Fruit fly (Drosophila melanogaster) whole organism, embryonic: ENCODE results near the gene Pa1.

Experiments used
- Asciz ChIP-seq: fragments of 200-800 bp; sonication (Bioruptor generic); optimal IDR thresholded peaks from 2 replicates; lab custom pipeline; 2017; ENCODE audit warnings: missing biosample characterization, mild to moderate bottlenecking, missing genetic modification characterization, missing genetic modification reagents
- Awh ChIP-seq: fragments of 200-800 bp; sonication (Bioruptor generic); IDR thresholded peaks from 2 replicates; pipeline ENCODE4, ENCODE4 v1.3.6; 2022; ENCODE audit warnings: missing biosample characterization, missing genetic modification characterization
- Bgb ChIP-seq: fragments of 200-800 bp; sonication (Bioruptor generic); IDR thresholded peaks from 2 replicates; pipeline ENCODE4 v1.3.6; 2022; ENCODE audit warnings: missing biosample characterization, missing genetic modification characterization; ENCODE audit not compliant: partially characterized antibody
- BtbVII ChIP-seq: fragments of 200-800 bp; sonication (Bioruptor generic); optimal IDR thresholded peaks from 3 replicates; lab custom pipeline; 2017; ENCODE audit warnings: missing biosample characterization, mild to moderate bottlenecking, missing genetic modification characterization
- CG10267 ChIP-seq: fragments of 200-800 bp; sonication (Bioruptor generic); optimal IDR thresholded peaks from 2 replicates; lab custom pipeline; 2018; ENCODE audit warnings: missing biosample characterization, mild to moderate bottlenecking, missing genetic modification characterization, moderate library complexity
- CG11456 ChIP-seq: fragments of 200-800 bp; sonication (Bioruptor generic); IDR thresholded peaks from 3 replicates; pipeline ENCODE4 v1.3.6; 2022; ENCODE audit warnings: missing biosample characterization, missing genetic modification characterization
- CG11695 ChIP-seq: fragments of 200-800 bp; sonication (Bioruptor generic); IDR thresholded peaks from 3 replicates; pipeline ENCODE4 v1.3.6; 2022; ENCODE audit warnings: missing biosample characterization, missing genetic modification characterization
- CG12236 ChIP-seq: fragments of 200-800 bp; sonication (Bioruptor generic); optimal IDR thresholded peaks from 2 replicates; lab custom pipeline; 2016; ENCODE audit warnings: missing biosample characterization, missing genetic modification characterization
- CG13624 ChIP-seq: fragments of 200-800 bp; sonication (Bioruptor generic); optimal IDR thresholded peaks from 2 replicates; lab custom pipeline; 2016; ENCODE audit warnings: missing biosample characterization, missing genetic modification characterization
- CG13894 ChIP-seq: fragments of 200-800 bp; sonication (Bioruptor generic); optimal IDR thresholded peaks from 3 replicates; lab custom pipeline; 2018; ENCODE audit warnings: missing biosample characterization, mild to moderate bottlenecking, missing genetic modification characterization, moderate library complexity
- CG17186 ChIP-seq: fragments of 200-800 bp; sonication (Bioruptor generic); optimal IDR thresholded peaks from 3 replicates; lab custom pipeline; 2017; ENCODE audit warnings: missing biosample characterization, missing genetic modification reagents, missing genetic modification characterization
- CG17328 ChIP-seq: fragments of 200-800 bp; sonication (Bioruptor generic); IDR thresholded peaks from 2 replicates; pipeline ENCODE4 v1.3.6; 2022; ENCODE audit warnings: missing biosample characterization, missing genetic modification characterization
- CG17385 ChIP-seq: fragments of 200-800 bp; sonication (Bioruptor generic); optimal IDR thresholded peaks from 3 replicates; lab custom pipeline; 2018; ENCODE audit warnings: missing biosample characterization, mild to moderate bottlenecking, missing genetic modification characterization
- CG30431 ChIP-seq: fragments of 200-800 bp; sonication (Bioruptor generic); optimal IDR thresholded peaks from 2 replicates; lab custom pipeline; 2017; ENCODE audit warnings: missing biosample characterization, missing genetic modification characterization
- CG3847 ChIP-seq: fragments of 200-800 bp; sonication (Bioruptor generic); IDR thresholded peaks from 2 replicates; pipeline ENCODE4 v1.3.6; 2022; ENCODE audit warnings: missing biosample characterization, missing genetic modification characterization
- CG4282 ChIP-seq: fragments of 200-800 bp; sonication (Bioruptor generic); optimal IDR thresholded peaks from 2 replicates; lab custom pipeline; 2016; ENCODE audit warnings: missing biosample characterization, missing genetic modification characterization
- CG6689 ChIP-seq: fragments of 200-800 bp; sonication (Bioruptor generic); IDR thresholded peaks from 2 replicates; pipeline ENCODE4 v1.3.6; 2022; ENCODE audit warnings: missing biosample characterization, missing genetic modification characterization
- CG6765 ChIP-seq: fragments of 200-800 bp; sonication (Bioruptor generic); optimal IDR thresholded peaks from 3 replicates; lab custom pipeline; 2017; ENCODE audit warnings: missing biosample characterization, mild to moderate bottlenecking, missing genetic modification characterization
- CG6813 ChIP-seq: fragments of 200-800 bp; sonication (Bioruptor generic); optimal IDR thresholded peaks from 2 replicates; lab custom pipeline; 2017; ENCODE audit warnings: missing biosample characterization, missing genetic modification characterization, mild to moderate bottlenecking, moderate library complexity, missing genetic modification reagents
- CG6854 ChIP-seq: fragments of 200-800 bp; sonication (Bioruptor generic); optimal IDR thresholded peaks from 3 replicates; lab custom pipeline; 2017; ENCODE audit warnings: missing biosample characterization, mild to moderate bottlenecking, missing genetic modification characterization
- CG7786 ChIP-seq: fragments of 200-800 bp; sonication (Bioruptor generic); optimal IDR thresholded peaks from 2 replicates; lab custom pipeline; 2016; ENCODE audit warnings: missing biosample characterization, missing genetic modification characterization
- CG8290 ChIP-seq, 3 experiments: fragments of 200-800 bp; sonication (Bioruptor generic); optimal IDR thresholded peaks; 2 replicates each; lab custom pipeline; 2016 to 2019; ENCODE audit warnings: missing biosample characterization in 3 of 3, missing genetic modification characterization in 3 of 3, mild to moderate bottlenecking in 2 of 3, moderate library complexity in 1 of 3
- CrebB ChIP-seq: fragments of 200-800 bp; sonication (Bioruptor generic); optimal IDR thresholded peaks from 3 replicates; lab custom pipeline; 2018; ENCODE audit warnings: missing biosample characterization, mild to moderate bottlenecking, missing genetic modification characterization
- D ChIP-seq, 2 experiments: fragments of 200-800 bp in 1 of 2; fragments of >200 bp in 1 of 2; sonication (Bioruptor generic) in 1 of 2; optimal IDR thresholded peaks; 2 replicates in 1 of 2; 3 replicates in 1 of 2; lab custom pipeline; 2017; ENCODE audit warnings: mild to moderate bottlenecking in 1 of 2, missing biosample characterization in 1 of 2, missing genetic modification characterization in 1 of 2, missing genetic modification reagents in 1 of 2
- Deaf1 ChIP-seq: fragments of 200-800 bp; optimal IDR thresholded peaks from 3 replicates; lab custom pipeline; 2019; ENCODE audit warnings: missing biosample characterization, mild to moderate bottlenecking, missing genetic modification characterization, moderate library complexity
- Hr3 ChIP-seq: fragments of 200-800 bp; sonication (Bioruptor generic); optimal IDR thresholded peaks from 3 replicates; lab custom pipeline; 2016; ENCODE audit warnings: missing biosample characterization, missing genetic modification characterization
- Meics ChIP-seq: fragments of 200-800 bp; sonication (Bioruptor generic); optimal IDR thresholded peaks from 2 replicates; lab custom pipeline; 2017; ENCODE audit warnings: missing biosample characterization, mild to moderate bottlenecking, missing genetic modification characterization
- NFAT ChIP-seq: fragments of 200-800 bp; sonication (Bioruptor generic); IDR thresholded peaks from 2 replicates; pipeline ENCODE4 v1.3.6; 2022; ENCODE audit warnings: missing biosample characterization, missing genetic modification characterization
- NfI ChIP-seq: fragments of 200-800 bp; sonication (Bioruptor generic); optimal IDR thresholded peaks from 3 replicates; lab custom pipeline; 2018; ENCODE audit warnings: missing biosample characterization, mild to moderate bottlenecking, missing genetic modification characterization, moderate library complexity
- Pdp1 ChIP-seq, 2 experiments: fragments of 200-800 bp; sonication (Bioruptor generic); optimal IDR thresholded peaks; 3 replicates each; lab custom pipeline; 2016; ENCODE audit warnings: missing biosample characterization in 2 of 2, missing genetic modification characterization in 2 of 2, mild to moderate bottlenecking in 1 of 2, moderate library complexity in 1 of 2
- Rfx ChIP-seq: fragments of 200-800 bp; sonication (Bioruptor generic); IDR thresholded peaks from 2 replicates; pipeline ENCODE4 v1.3.6; 2022; ENCODE audit warnings: missing biosample characterization, missing genetic modification characterization
- Vsx1 ChIP-seq: fragments of 200-800 bp; sonication (Bioruptor generic); optimal IDR thresholded peaks from 2 replicates; lab custom pipeline; 2017; ENCODE audit warnings: missing biosample characterization, mild to moderate bottlenecking, missing genetic modification characterization, missing genetic modification reagents
- Xrp1 ChIP-seq: fragments of 200-800 bp; sonication (Bioruptor generic); IDR thresholded peaks from 2 replicates; pipeline ENCODE4 v1.3.6; 2022; ENCODE audit warnings: missing biosample characterization, missing genetic modification characterization
- YL-1 ChIP-seq: fragments of 200-800 bp; sonication (Bioruptor generic); optimal IDR thresholded peaks from 3 replicates; lab custom pipeline; 2017; ENCODE audit warnings: missing biosample characterization, mild to moderate bottlenecking, missing genetic modification characterization
- bcd ChIP-seq: fragments of 200-800 bp; sonication (Bioruptor generic); optimal IDR thresholded peaks from 2 replicates; lab custom pipeline; 2017; ENCODE audit warnings: missing biosample characterization, mild to moderate bottlenecking, missing genetic modification characterization
- ewg ChIP-seq: fragments of 200-800 bp; sonication (Bioruptor generic); optimal IDR thresholded peaks from 3 replicates; lab custom pipeline; 2017; ENCODE audit warnings: mild to moderate bottlenecking, missing biosample characterization, missing genetic modification reagents, missing genetic modification characterization
- lilli ChIP-seq: fragments of 200-800 bp; sonication (Bioruptor generic); optimal IDR thresholded peaks from 3 replicates; lab custom pipeline; 2016; ENCODE audit warnings: missing biosample characterization, missing genetic modification characterization
- mam ChIP-seq: fragments of 200-800 bp; sonication (Bioruptor generic); optimal IDR thresholded peaks from 3 replicates; lab custom pipeline; 2016; ENCODE audit warnings: missing biosample characterization, missing genetic modification characterization
- nmo ChIP-seq: fragments of 200-800 bp; sonication (Bioruptor generic); optimal IDR thresholded peaks from 2 replicates; lab custom pipeline; 2018; ENCODE audit warnings: missing biosample characterization, mild to moderate bottlenecking, missing genetic modification characterization, moderate library complexity
- row ChIP-seq: fragments of 200-800 bp; sonication (Bioruptor generic); IDR thresholded peaks from 3 replicates; pipeline ENCODE4 v1.3.6; 2022; ENCODE audit warnings: missing biosample characterization, missing genetic modification characterization
- seq ChIP-seq: fragments of 200-800 bp; sonication (Bioruptor generic); IDR thresholded peaks from 2 replicates; pipeline ENCODE4 v1.3.6; 2022; ENCODE audit warnings: missing biosample characterization, missing genetic modification characterization
- shn ChIP-seq: fragments of 200-800 bp; sonication (Bioruptor generic); optimal IDR thresholded peaks from 3 replicates; lab custom pipeline; 2016; ENCODE audit warnings: missing biosample characterization, missing genetic modification characterization
- sob ChIP-seq: fragments of 200-800 bp; sonication (Bioruptor generic); IDR thresholded peaks from 2 replicates; pipeline ENCODE4 v1.3.6; 2022; ENCODE audit warnings: missing biosample characterization, missing genetic modification characterization
- sqz ChIP-seq: fragments of 200-800 bp; sonication (Bioruptor generic); optimal IDR thresholded peaks from 3 replicates; lab custom pipeline; 2018; ENCODE audit warnings: missing biosample characterization, mild to moderate bottlenecking, missing genetic modification characterization
- sug ChIP-seq: fragments of 200-800 bp; optimal IDR thresholded peaks from 2 replicates; lab custom pipeline; 2019; ENCODE audit warnings: missing biosample characterization, mild to moderate bottlenecking, missing genetic modification characterization, moderate library complexity
- tio ChIP-seq: fragments of 200-800 bp; sonication (Bioruptor generic); optimal IDR thresholded peaks from 2 replicates; lab custom pipeline; 2017; ENCODE audit warnings: missing biosample characterization, missing genetic modification characterization, inconsistent platforms
- tx ChIP-seq: fragments of 200-800 bp; sonication (Bioruptor generic); optimal IDR thresholded peaks from 2 replicates; lab custom pipeline; 2016; ENCODE audit warnings: missing biosample characterization, missing genetic modification characterization
- wdn ChIP-seq: fragments of 200-800 bp; sonication (Bioruptor generic); IDR thresholded peaks from 2 replicates; pipeline ENCODE4 v1.3.6; 2022; ENCODE audit warnings: missing biosample characterization, missing genetic modification characterization

Gene Pa1

DNA sequence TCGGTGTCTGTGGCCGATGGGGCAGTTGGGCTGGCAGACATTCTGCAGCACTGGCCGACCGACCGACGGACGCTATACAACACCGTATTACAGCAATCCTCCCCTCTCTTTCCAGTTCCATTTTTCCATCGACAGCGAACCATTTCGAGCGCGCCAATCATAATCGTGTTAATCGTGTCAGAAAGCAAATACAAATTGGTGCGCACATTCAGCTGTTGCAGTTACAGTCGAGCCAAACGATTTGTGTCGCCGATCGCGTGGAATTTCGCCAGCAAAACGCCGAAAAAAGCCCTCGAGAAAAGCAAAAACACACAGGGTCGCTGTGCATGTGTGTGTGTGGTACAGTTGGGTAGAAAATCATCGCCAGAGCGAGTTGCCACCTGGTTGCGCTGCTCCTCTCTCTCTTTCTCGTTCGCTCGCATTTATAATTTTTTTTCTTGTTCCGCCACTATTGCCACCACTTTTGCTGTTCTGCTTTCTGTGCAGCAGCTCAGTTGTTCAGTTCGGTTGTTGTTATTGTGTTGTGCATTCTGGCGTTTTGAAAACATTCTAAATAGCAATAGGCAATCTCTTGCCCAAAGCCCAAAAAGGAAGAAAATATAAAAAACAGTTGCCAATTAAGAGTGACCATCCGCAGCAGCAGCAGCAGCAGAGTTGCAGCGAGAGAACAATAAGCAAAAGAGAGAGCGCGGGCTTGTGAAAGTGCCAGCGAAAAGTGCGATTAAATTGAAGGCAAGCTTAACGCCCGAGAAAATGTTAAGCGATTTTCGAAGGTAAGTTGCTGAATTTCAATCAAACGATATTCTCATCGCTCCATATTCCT lies 8.3 kb upstream of the Pa1 start, which contains the start of gene CG1737 (continued):
- TF ChIP-seq Hr3 (GFP tag; lab: Kevin White, UChicago) (no peak), CG11456 (GFP tag; lab: Robert Waterston, UW) (peak; percentile 39; the same call in 1 of the 3 replicates), wdn (GFP tag; lab: Robert Waterston, UW) (peak; percentile 50; the same call in 1 of the 2 replicates), sug (tag; lab: Kevin White, UChicago) (peak; percentile 35), Deaf1 (tag; lab: Kevin White, UChicago) (no peak), D (optimal IDR thresholded peaks at IDR 0.05; lab: Kevin White, UChicago) (peak; percentile 80), D (GFP tag; optimal IDR thresholded peaks at IDR 0.05; lab: Kevin White, UChicago) (no peak), CG6689 (GFP tag; lab: Robert Waterston, UW) (0 out of 2 replicates have a peak, but pooled peaks have one; percentile 9), Rfx (peak; percentile 38; the same call in 1 of the 2 replicates), CG17328 (GFP tag; lab: Robert Waterston, UW) (no peak), tx (GFP tag; lab: Kevin White, UChicago) (peak; percentile 3), Vsx1 (GFP tag; lab: Kevin White, UChicago) (no peak), sob (peak; percentile 41), CG10267 (tag; lab: Kevin White, UChicago) (peak; percentile 79), nmo (GFP tag; lab: Kevin White, UChicago) (no peak), YL-1 (GFP tag; lab: Kevin White, UChicago) (peak; percentile 71), CG6765 (GFP tag; lab: Kevin White, UChicago) (no peak), CG4282 (GFP tag; lab: Kevin White, UChicago) (no peak), Asciz (no peak), CG13624 (GFP tag; lab: Kevin White, UChicago) (peak; percentile 7), tio (GFP tag; lab: Kevin White, UChicago) (no peak), CrebB (tag; lab: Kevin White, UChicago) (peak; percentile 27), CG6813 (GFP tag; lab: Kevin White, UChicago) (no peak), row (GFP tag; lab: Robert Waterston, UW) (no peak), NFAT (GFP tag; lab: Robert Waterston, UW) (peak; percentile 43; the same call in 1 of the 2 replicates), CG17385 (peak; percentile 15), sqz (peak; percentile 86), Meics (GFP tag; lab: Kevin White, UChicago) (peak; percentile 14), BtbVII (GFP tag; lab: Kevin White, UChicago) (no peak), CG6854 (GFP tag; lab: Kevin White, UChicago) (no peak), CG17186 (GFP tag; lab: Kevin White, UChicago) (no peak), Xrp1 (GFP tag; lab: Robert Waterston, UW) (0 out of 2 replicates have a peak, but pooled peaks have one; percentile 16), CG30431 (GFP tag; lab: Kevin White, UChicago) (no peak), Pdp1 (GFP tag; optimal IDR thresholded peaks at IDR 0.05; lab: Kevin White, UChicago) (no peak), seq (GFP tag; lab: Robert Waterston, UW) (0 out of 2 replicates have a peak, but pooled peaks have one; percentile 9), CG7786 (GFP tag; lab: Kevin White, UChicago) (peak; percentile 37), bcd (GFP tag; lab: Kevin White, UChicago) (peak; percentile 11), CG12236 (GFP tag; lab: Kevin White, UChicago) (no peak), Bgb (no peak), CG8290 (GFP tag; optimal IDR thresholded peaks at IDR 0.05; lab: Kevin White, UChicago) (no peak), CG8290 (tag; optimal IDR thresholded peaks at IDR 0.05; lab: Kevin White, UChicago) (peak in 1 of 2 experiments; percentile 76), ewg (GFP tag; lab: Kevin White, UChicago) (no peak), NfI (GFP tag; lab: Kevin White, UChicago) (peak; percentile 17), Awh (GFP tag; lab: Robert Waterston, UW) (no peak), shn (GFP tag; lab: Kevin White, UChicago) (no peak), lilli (GFP tag; lab: Kevin White, UChicago) (no peak), CG3847 (GFP tag; lab: Robert Waterston, UW) (0 out of 2 replicates have a peak, but pooled peaks have one; percentile 7), CG11695 (no peak), mam (GFP tag; lab: Kevin White, UChicago) (peak; percentile 8), CG13894 (peak; percentile 2)
